Fruit fly (Drosophila melanogaster) whole organism, embryonic: ENCODE results near the gene CG44094.

ENCODE experiments used
- CG10543 ChIP-seq: fragments of 200-800 bp; sonication (Bioruptor generic); optimal IDR thresholded peaks from 3 replicates; lab custom pipeline; 2017; ENCODE audit warnings: missing biosample characterization, mild to moderate bottlenecking, missing genetic modification characterization, moderate library complexity
- CG10979 ChIP-seq: fragments of 200-800 bp; sonication (Bioruptor generic); optimal IDR thresholded peaks from 2 replicates; lab custom pipeline; 2018; ENCODE audit warnings: missing biosample characterization, mild to moderate bottlenecking, missing genetic modification characterization, moderate library complexity
- CG11560 ChIP-seq: fragments of 200-800 bp; sonication (Bioruptor generic); IDR thresholded peaks from 3 replicates; pipeline ENCODE4 v1.3.6; 2022; ENCODE audit warnings: missing biosample characterization, missing genetic modification characterization
- CG12219 ChIP-seq: fragments of 200-800 bp; sonication (Bioruptor generic); optimal IDR thresholded peaks from 3 replicates; lab custom pipeline; 2018; ENCODE audit warnings: missing biosample characterization, mild to moderate bottlenecking, missing genetic modification characterization
- CG15011 ChIP-seq: fragments of 200-800 bp; sonication (Bioruptor generic); optimal IDR thresholded peaks from 3 replicates; lab custom pipeline; 2018; ENCODE audit warnings: missing biosample characterization, mild to moderate bottlenecking, missing genetic modification characterization
- CG1602 ChIP-seq: fragments of 200-800 bp; sonication (Bioruptor generic); optimal IDR thresholded peaks from 3 replicates; lab custom pipeline; 2016; ENCODE audit warnings: missing biosample characterization, missing genetic modification characterization
- CG16779 ChIP-seq: fragments of 200-800 bp; sonication (Bioruptor generic); IDR thresholded peaks from 2 replicates; pipeline ENCODE4 v1.3.6; 2022; ENCODE audit warnings: missing biosample characterization, missing genetic modification characterization
- CG18262 ChIP-seq: fragments of 200-800 bp; optimal IDR thresholded peaks from 3 replicates; lab custom pipeline; 2019; ENCODE audit warnings: missing biosample characterization, mild to moderate bottlenecking, missing genetic modification characterization, moderate library complexity
- CG1832 ChIP-seq: fragments of 200-800 bp; sonication (Bioruptor generic); optimal IDR thresholded peaks from 2 replicates; lab custom pipeline; 2017; ENCODE audit warnings: missing biosample characterization, mild to moderate bottlenecking, missing genetic modification characterization, inconsistent platforms
- CG31388 ChIP-seq: fragments of 200-800 bp; sonication (Bioruptor generic); optimal IDR thresholded peaks from 2 replicates; lab custom pipeline; 2016; ENCODE audit warnings: missing biosample characterization, missing genetic modification characterization
- CG4360 ChIP-seq: fragments of 200-800 bp; sonication (Bioruptor generic); IDR thresholded peaks from 2 replicates; pipeline ENCODE4 v1.3.6; 2022; ENCODE audit warnings: missing biosample characterization, missing genetic modification characterization
- CG5180 ChIP-seq: fragments of 200-800 bp; sonication (Bioruptor generic); optimal IDR thresholded peaks from 3 replicates; lab custom pipeline; 2017; ENCODE audit warnings: missing biosample characterization, missing genetic modification characterization, mild to moderate bottlenecking, moderate library complexity, missing genetic modification reagents
- CG6272 ChIP-seq: fragments of 200-800 bp; sonication (Bioruptor generic); IDR thresholded peaks from 2 replicates; pipeline ENCODE4 v1.3.6; 2022; ENCODE audit warnings: missing biosample characterization, missing genetic modification characterization
- CG6654 ChIP-seq: fragments of 200-800 bp; sonication (Bioruptor generic); optimal IDR thresholded peaks from 2 replicates; lab custom pipeline; 2017; ENCODE audit warnings: missing biosample characterization, mild to moderate bottlenecking, missing genetic modification characterization
- CG8478 ChIP-seq: fragments of >200 bp; optimal IDR thresholded peaks from 2 replicates; lab custom pipeline; 2018
- CG8924 ChIP-seq: fragments of 200-800 bp; optimal IDR thresholded peaks from 3 replicates; lab custom pipeline; 2019; ENCODE audit warnings: missing biosample characterization, mild to moderate bottlenecking, missing genetic modification characterization, moderate library complexity
- CG9215 ChIP-seq: fragments of 200-800 bp; sonication (Bioruptor generic); IDR thresholded peaks from 2 replicates; pipeline ENCODE4 v1.3.6; 2022; ENCODE audit warnings: missing biosample characterization, missing genetic modification characterization
- CG9727 ChIP-seq: fragments of 200-800 bp; sonication (Bioruptor generic); optimal IDR thresholded peaks from 3 replicates; lab custom pipeline; 2017; ENCODE audit warnings: missing biosample characterization, mild to moderate bottlenecking, missing genetic modification characterization
- CG9932 ChIP-seq: fragments of 200-800 bp; sonication (Bioruptor generic); IDR thresholded peaks from 2 replicates; pipeline ENCODE4 v1.3.6; 2022; ENCODE audit warnings: missing biosample characterization, missing genetic modification characterization
- Chrac-16 ChIP-seq: fragments of 200-800 bp; sonication (Bioruptor generic); optimal IDR thresholded peaks from 3 replicates; lab custom pipeline; 2016; ENCODE audit warnings: missing biosample characterization, missing genetic modification characterization
- Dfd ChIP-seq, 2 experiments: fragments of >200 bp; optimal IDR thresholded peaks; 2 replicates each; lab custom pipeline; 2017; ENCODE audit warnings: missing biosample characterization in 2 of 2, missing genetic modification characterization in 2 of 2
- Doc2 ChIP-seq: fragments of 200-800 bp; sonication (Bioruptor generic); IDR thresholded peaks from 2 replicates; pipeline ENCODE4 v1.3.6; 2022; ENCODE audit warnings: missing biosample characterization, missing genetic modification characterization
- Ets65A ChIP-seq: fragments of 200-800 bp; sonication (Bioruptor generic); peaks from one replicate; lab custom pipeline; 2016; ENCODE audit warnings: missing biosample characterization, missing genetic modification characterization
- HHEX ChIP-seq: fragments of 200-800 bp; sonication (Bioruptor generic); optimal IDR thresholded peaks from 3 replicates; lab custom pipeline; 2017; ENCODE audit warnings: missing biosample characterization, mild to moderate bottlenecking, missing genetic modification characterization, missing genetic modification reagents
- Hand ChIP-seq: fragments of 200-800 bp; sonication (Bioruptor generic); optimal IDR thresholded peaks from 2 replicates; lab custom pipeline; 2017; ENCODE audit warnings: mild to moderate bottlenecking, missing biosample characterization, missing genetic modification reagents, missing genetic modification characterization
- Hr39 ChIP-seq: fragments of >200 bp; optimal IDR thresholded peaks from 2 replicates; lab custom pipeline; 2017
- Lpt ChIP-seq: fragments of >200 bp; optimal IDR thresholded peaks from 2 replicates; lab custom pipeline; 2018; ENCODE audit warnings: missing biosample characterization, missing genetic modification characterization
- MBD-R2 ChIP-seq: fragments of 200-800 bp; sonication (Bioruptor generic); IDR thresholded peaks from 2 replicates; pipeline ENCODE4 v1.3.6; 2022; ENCODE audit warnings: missing biosample characterization, missing genetic modification characterization
- MESR4 ChIP-seq: fragments of 200-800 bp; sonication (Bioruptor generic); optimal IDR thresholded peaks from 2 replicates; lab custom pipeline; 2018; ENCODE audit warnings: missing biosample characterization, mild to moderate bottlenecking, missing genetic modification characterization, moderate library complexity
- Max ChIP-seq: fragments of 200-800 bp; sonication (Bioruptor generic); optimal IDR thresholded peaks from 2 replicates; lab custom pipeline; 2016; ENCODE audit warnings: missing biosample characterization, mild to moderate bottlenecking, missing genetic modification characterization
- Mes4 ChIP-seq: fragments of 200-800 bp; sonication (Bioruptor generic); optimal IDR thresholded peaks from 2 replicates; lab custom pipeline; 2016; ENCODE audit warnings: missing biosample characterization, missing genetic modification characterization
- Opbp ChIP-seq: fragments of 200-800 bp; sonication (Bioruptor generic); IDR thresholded peaks from 3 replicates; pipeline ENCODE4 v1.3.6; 2022; ENCODE audit warnings: missing biosample characterization, missing genetic modification characterization; ENCODE audit not compliant: partially characterized antibody
- Taf1 ChIP-seq: fragments of 200-800 bp; sonication (Bioruptor generic); IDR thresholded peaks from 2 replicates; pipeline ENCODE4 v1.3.6; 2022; ENCODE audit warnings: missing biosample characterization, missing genetic modification characterization
- ara ChIP-seq: fragments of 200-800 bp; sonication (Bioruptor generic); IDR thresholded peaks from 2 replicates; pipeline ENCODE4 v1.3.6; 2022; ENCODE audit warnings: missing biosample characterization, missing genetic modification characterization
- croc ChIP-seq: fragments of 200-800 bp; sonication (Bioruptor generic); conservative IDR thresholded peaks from 3 replicates; pipeline ENCODE4 v1.3.6; 2022; ENCODE audit warnings: missing biosample characterization, missing genetic modification characterization
- dati ChIP-seq: fragments of 200-800 bp; sonication (Bioruptor generic); IDR thresholded peaks from 2 replicates; pipeline ENCODE4 v1.3.6; 2022; ENCODE audit warnings: missing biosample characterization, missing genetic modification characterization
- dpn ChIP-seq, 2 experiments: fragments of 200-800 bp; sonication (Bioruptor generic); optimal IDR thresholded peaks; 3 replicates each; lab custom pipeline; 2016; ENCODE audit warnings: missing biosample characterization in 2 of 2, missing genetic modification characterization in 2 of 2
- ewg ChIP-seq: fragments of 200-800 bp; sonication (Bioruptor generic); optimal IDR thresholded peaks from 3 replicates; lab custom pipeline; 2017; ENCODE audit warnings: mild to moderate bottlenecking, missing biosample characterization, missing genetic modification reagents, missing genetic modification characterization
- gem ChIP-seq: fragments of 200-800 bp; sonication (Bioruptor generic); optimal IDR thresholded peaks from 2 replicates; lab custom pipeline; 2019; ENCODE audit warnings: missing biosample characterization, mild to moderate bottlenecking, missing genetic modification characterization, moderate library complexity
- nom ChIP-seq: fragments of 200-800 bp; sonication (Bioruptor generic); optimal IDR thresholded peaks from 2 replicates; lab custom pipeline; 2017; ENCODE audit warnings: missing biosample characterization, missing genetic modification characterization, mild to moderate bottlenecking, moderate library complexity, missing genetic modification reagents
- pan ChIP-seq, 4 experiments: fragments of >200 bp in 3 of 4; fragments of 200-800 bp in 1 of 4; sonication (Bioruptor generic) in 1 of 4; optimal IDR thresholded peaks in 3 of 4; IDR thresholded peaks in 1 of 4; 2 replicates each; pipeline versions ENCODE4 v1.3.6 to Lab custom; 2017 to 2022; ENCODE audit warnings: missing biosample characterization in 2 of 4, missing genetic modification characterization in 2 of 4, mixed read lengths in 1 of 4
- pho ChIP-seq: fragments of 200-800 bp; sonication (Bioruptor generic); optimal IDR thresholded peaks from 2 replicates; lab custom pipeline; 2016; ENCODE audit warnings: missing biosample characterization, missing genetic modification characterization
- phol ChIP-seq: fragments of 200-800 bp; sonication (Bioruptor generic); optimal IDR thresholded peaks from 3 replicates; lab custom pipeline; 2018; ENCODE audit warnings: missing biosample characterization, mild to moderate bottlenecking, missing genetic modification characterization, moderate library complexity
- pzg ChIP-seq: fragments of 200-800 bp; sonication (Bioruptor generic); optimal IDR thresholded peaks from 3 replicates; lab custom pipeline; 2018; ENCODE audit warnings: missing biosample characterization, mild to moderate bottlenecking, missing genetic modification characterization, moderate library complexity
- ro ChIP-seq: fragments of 200-800 bp; sonication (Bioruptor generic); IDR thresholded peaks from 2 replicates; pipeline ENCODE4 v1.3.6; 2022; ENCODE audit warnings: missing biosample characterization, missing genetic modification characterization
- sim ChIP-seq: fragments of 200-800 bp; sonication (Bioruptor generic); IDR thresholded peaks from 2 replicates; pipeline ENCODE4 v1.3.6; 2022; ENCODE audit warnings: missing biosample characterization, missing genetic modification characterization
- slou ChIP-seq: fragments of 200-800 bp; sonication (Bioruptor generic); optimal IDR thresholded peaks from 3 replicates; lab custom pipeline; 2016; ENCODE audit warnings: missing biosample characterization, missing genetic modification characterization
- tll ChIP-seq, 2 experiments: fragments of 200-800 bp in 1 of 2; fragments of >200 bp in 1 of 2; sonication (Bioruptor generic) in 1 of 2; optimal IDR thresholded peaks; 2 replicates each; lab custom pipeline; 2017 to 2019; ENCODE audit warnings: missing biosample characterization in 2 of 2, missing genetic modification characterization in 2 of 2, mild to moderate bottlenecking in 1 of 2, moderate library complexity in 1 of 2
- tna ChIP-seq: fragments of 200-800 bp; sonication (Bioruptor generic); IDR thresholded peaks from 2 replicates; pipeline ENCODE4 v1.3.6; 2022; ENCODE audit warnings: missing biosample characterization, missing genetic modification characterization; ENCODE audit not compliant: partially characterized antibody
- trh ChIP-seq: fragments of 200-800 bp; sonication (Bioruptor generic); optimal IDR thresholded peaks from 2 replicates; lab custom pipeline; 2016; ENCODE audit warnings: missing biosample characterization, missing genetic modification characterization
- tx ChIP-seq: fragments of 200-800 bp; sonication (Bioruptor generic); optimal IDR thresholded peaks from 2 replicates; lab custom pipeline; 2016; ENCODE audit warnings: missing biosample characterization, missing genetic modification characterization
- yki ChIP-seq: fragments of >200 bp; optimal IDR thresholded peaks from 3 replicates; lab custom pipeline; 2018

Gene CG44094

DNA sequence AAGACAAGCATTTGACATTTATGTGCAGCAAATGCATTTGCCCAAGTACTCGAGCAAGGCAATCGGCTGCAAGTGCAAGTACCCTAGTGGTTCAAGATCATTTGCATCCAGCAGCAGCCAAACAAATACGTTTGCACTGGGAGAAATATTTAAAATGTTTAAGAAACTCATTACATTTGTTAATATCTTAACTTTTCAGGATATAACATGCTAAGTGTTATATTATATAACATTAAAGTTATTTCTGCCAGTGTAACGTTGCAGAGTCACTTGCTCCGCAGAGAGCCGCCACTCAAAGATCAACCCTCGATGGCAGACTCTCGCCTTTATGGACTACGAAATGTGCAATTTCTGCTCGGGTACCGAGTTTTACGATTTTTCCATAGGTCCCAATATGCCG lies 13.1 kb upstream of the CG44094 start (continued):
- no peak for TF ChIP-seq ro (GFP tag; lab: Robert Waterston, UW)
- TF ChIP-seq CG9727 (GFP tag; lab: Kevin White, UChicago): peak; percentile 65
- TF ChIP-seq Dfd (GFP tag; optimal IDR thresholded peaks at IDR 0.05; lab: Kevin White, UChicago): no peak
- TF ChIP-seq pzg (GFP tag; lab: Kevin White, UChicago): no peak
- TF ChIP-seq CG15011 (GFP tag; lab: Kevin White, UChicago): no peak
- TF ChIP-seq CG11560: no peak
- TF ChIP-seq CG31388 (GFP tag; lab: Kevin White, UChicago): no peak
- no peak for TF ChIP-seq slou (GFP tag; lab: Kevin White, UChicago)
- peak; percentile 89 for TF ChIP-seq Ets65A (GFP tag; lab: Kevin White, UChicago)
- TF ChIP-seq Hr39 (lab: Kevin White, UChicago): no peak
- TF ChIP-seq CG12219 (GFP tag; lab: Kevin White, UChicago): no peak
- TF ChIP-seq ewg (GFP tag; lab: Kevin White, UChicago): no peak
- TF ChIP-seq Hand (GFP tag; lab: Kevin White, UChicago): no peak
- TF ChIP-seq Max (GFP tag; lab: Kevin White, UChicago): no peak
- TF ChIP-seq ara (GFP tag; lab: Robert Waterston, UW): 0 out of 2 replicates have a peak, but pooled peaks have one; percentile 28
- no peak for TF ChIP-seq tna (GFP tag; lab: Robert Waterston, UW)
- no peak for TF ChIP-seq sim (GFP tag; lab: Robert Waterston, UW)
- TF ChIP-seq dpn (GFP tag; optimal IDR thresholded peaks at IDR 0.05; lab: Kevin White, UChicago): no peak
- peak; percentile 27 for TF ChIP-seq phol (tag; lab: Kevin White, UChicago)
- no peak for TF ChIP-seq CG1832 (GFP tag; lab: Kevin White, UChicago)
- TF ChIP-seq tll (GFP tag; optimal IDR thresholded peaks at IDR 0.05; lab: Kevin White, UChicago): peak in 1 of 2 experiments; percentile 16
- TF ChIP-seq CG4360 (GFP tag; lab: Robert Waterston, UW): no peak
- no peak for TF ChIP-seq Doc2 (GFP tag; lab: Robert Waterston, UW)
- TF ChIP-seq CG9932: no peak
- no peak for TF ChIP-seq Opbp (GFP tag; lab: Robert Waterston, UW)
- no peak for TF ChIP-seq CG9215 (GFP tag; lab: Robert Waterston, UW)
- TF ChIP-seq CG8924 (tag; lab: Kevin White, UChicago): peak; percentile 48
- no peak for TF ChIP-seq yki (lab: Kevin White, UChicago)
- no peak for TF ChIP-seq HHEX (GFP tag; lab: Kevin White, UChicago)
- TF ChIP-seq CG10543 (GFP tag; lab: Kevin White, UChicago): no peak
- TF ChIP-seq trh (GFP tag; lab: Kevin White, UChicago): no peak
- TF ChIP-seq Mes4 (GFP tag; lab: Kevin White, UChicago): no peak
- no peak for TF ChIP-seq pho (GFP tag; lab: Kevin White, UChicago)
- TF ChIP-seq CG6654: no peak
- no peak for TF ChIP-seq CG5180
- no peak for TF ChIP-seq MBD-R2 (GFP tag; lab: Robert Waterston, UW)
- TF ChIP-seq CG6272: no peak
- TF ChIP-seq Chrac-16 (GFP tag; lab: Kevin White, UChicago): peak; percentile 39
- TF ChIP-seq croc (GFP tag; lab: Robert Waterston, UW): no peak
- TF ChIP-seq CG1602 (GFP tag; lab: Kevin White, UChicago): no peak
- TF ChIP-seq CG16779: no peak
- no peak for TF ChIP-seq Lpt (GFP tag; lab: Kevin White, UChicago)
- peak; percentile 40 for TF ChIP-seq gem (tag; lab: Kevin White, UChicago)
- no peak for TF ChIP-seq Taf1
- peak; percentile 41 for TF ChIP-seq CG18262 (tag; lab: Kevin White, UChicago)
- TF ChIP-seq CG8478 (lab: Kevin White, UChicago): no peak
- TF ChIP-seq MESR4: no peak
- TF ChIP-seq CG10979 (tag; lab: Kevin White, UChicago): peak; percentile 61
- TF ChIP-seq nom: no peak
- TF ChIP-seq dati (GFP tag; lab: Robert Waterston, UW): no peak
- TF ChIP-seq tx (GFP tag; lab: Kevin White, UChicago): no peak
- TF ChIP-seq pan (optimal IDR thresholded peaks at IDR 0.05; lab: Kevin White, UChicago): no peak
- no peak for TF ChIP-seq pan (GFP tag; optimal IDR thresholded peaks at IDR 0.05 in 1 of 2, IDR thresholded peaks at IDR 0.05 in 1 of 2)
